Worm (Caenorhabditis elegans): ENCODE data around the gene hsd-2.

Gene hsd-2

DNA sequence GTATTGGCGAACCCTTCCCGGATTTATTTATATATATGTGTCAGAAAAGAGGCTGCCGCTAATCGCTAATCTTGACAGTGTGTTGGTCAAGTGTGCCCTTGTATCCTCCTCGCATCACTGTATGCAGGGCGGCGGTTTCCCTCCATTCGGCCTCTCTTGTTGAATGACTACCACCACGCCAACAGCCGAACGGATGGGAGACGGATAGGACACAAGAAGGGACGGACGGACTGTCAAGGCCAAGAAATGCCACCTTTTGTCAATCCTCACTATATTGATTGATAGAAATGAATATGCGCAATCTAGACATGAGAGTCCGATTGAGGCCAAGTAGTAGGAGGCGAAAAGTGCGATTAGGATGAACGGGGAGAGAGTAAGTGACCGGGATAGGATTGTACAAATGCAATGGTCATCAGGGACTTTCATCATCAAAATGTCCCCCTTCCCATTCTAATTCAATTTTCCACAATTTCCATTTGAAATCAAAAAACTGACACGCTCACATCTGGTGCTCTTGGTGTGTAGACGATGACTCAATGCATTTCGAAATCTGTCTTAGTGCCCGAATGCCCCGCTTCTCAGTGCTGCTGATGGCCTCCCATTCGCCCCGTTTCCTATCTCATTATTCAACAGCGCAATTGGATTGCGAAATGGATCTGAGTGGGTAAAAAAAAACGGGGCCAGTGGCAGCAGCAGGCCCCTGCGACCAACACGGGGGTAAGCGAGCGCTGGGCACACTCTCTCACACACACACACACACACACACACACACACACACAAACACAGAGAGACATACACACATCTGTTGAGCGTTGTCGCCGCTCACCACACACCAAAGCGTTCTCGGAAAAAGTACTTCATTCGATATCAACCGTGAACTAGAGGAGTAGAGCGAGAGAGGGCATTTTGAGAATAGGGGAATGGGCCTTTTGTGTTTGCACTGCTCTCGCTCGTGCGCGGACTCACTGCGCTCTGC is 43.1 kb upstream of the hsd-2 start (continued):
- TF ChIP-seq zip-2 (tag; optimal IDR thresholded peaks at IDR 0.05), result no peak
- peak; percentile 78 for TF ChIP-seq hmg-1.1 (GFP tag; IDR thresholded peaks at IDR 0.05)
- no peak for TF ChIP-seq nhr-237 (tag; optimal IDR thresholded peaks at IDR 0.05)
- TF ChIP-seq F10B5.3 (tag; optimal IDR thresholded peaks at IDR 0.05), result no peak
- peak in 1 of 2 experiments; percentile 46 for TF ChIP-seq hif-1 (tag; optimal IDR thresholded peaks at IDR 0.05)
- no peak for TF ChIP-seq zag-1 (tag; optimal IDR thresholded peaks at IDR 0.05)
- no peak for TF ChIP-seq duxl-1 (tag; optimal IDR thresholded peaks at IDR 0.05; ENCODE audit: poor library complexity)
- TF ChIP-seq mdl-1 (tag; optimal IDR thresholded peaks at IDR 0.05), result peak in 1 of 2 experiments; percentile 50
- no peak for TF ChIP-seq madf-5 (GFP tag; IDR thresholded peaks at IDR 0.05)
- TF ChIP-seq ceh-62 (tag; optimal IDR thresholded peaks at IDR 0.05), result no peak
- no peak for TF ChIP-seq nhr-25 (tag; optimal IDR thresholded peaks at IDR 0.05; ENCODE audit: borderline replicate concordance, insufficient read depth)
- no peak for TF ChIP-seq mxl-2 (GFP tag; conservative IDR thresholded peaks at IDR 0.05)
- peak; percentile 36 to 62 for TF ChIP-seq lsy-2 (tag; optimal IDR thresholded peaks at IDR 0.05)
- 0 out of 2 replicates have a peak, but pooled peaks have one; percentile 34 for TF ChIP-seq php-3 (GFP tag; IDR thresholded peaks at IDR 0.05)
- TF ChIP-seq tra-1 (GFP tag; IDR thresholded peaks at IDR 0.05), result no peak
- no peak for TF ChIP-seq F49E8.2 (tag; optimal IDR thresholded peaks at IDR 0.05; ENCODE audit: borderline replicate concordance)
- no peak for TF ChIP-seq zip-11 (GFP tag; IDR thresholded peaks at IDR 0.05)
- TF ChIP-seq Y75B8A.6 (GFP tag; IDR thresholded peaks at IDR 0.05), result no peak
- TF ChIP-seq dmd-6 (GFP tag; IDR thresholded peaks at IDR 0.05), result peak; percentile 24; the same call in 1 of the 2 replicates
- no peak for TF ChIP-seq unc-130 (GFP tag; optimal IDR thresholded peaks at IDR 0.05)
- 0 out of 2 replicates have a peak, but pooled peaks have one; percentile 35 for TF ChIP-seq dmd-9 (GFP tag; IDR thresholded peaks at IDR 0.05)
- no peak for TF ChIP-seq daf-12 (tag; optimal IDR thresholded peaks at IDR 0.05)
- peak; percentile 99 for TF ChIP-seq aha-1 (tag)
- TF ChIP-seq ceh-28 (tag; optimal IDR thresholded peaks at IDR 0.05), result no peak

DNA sequence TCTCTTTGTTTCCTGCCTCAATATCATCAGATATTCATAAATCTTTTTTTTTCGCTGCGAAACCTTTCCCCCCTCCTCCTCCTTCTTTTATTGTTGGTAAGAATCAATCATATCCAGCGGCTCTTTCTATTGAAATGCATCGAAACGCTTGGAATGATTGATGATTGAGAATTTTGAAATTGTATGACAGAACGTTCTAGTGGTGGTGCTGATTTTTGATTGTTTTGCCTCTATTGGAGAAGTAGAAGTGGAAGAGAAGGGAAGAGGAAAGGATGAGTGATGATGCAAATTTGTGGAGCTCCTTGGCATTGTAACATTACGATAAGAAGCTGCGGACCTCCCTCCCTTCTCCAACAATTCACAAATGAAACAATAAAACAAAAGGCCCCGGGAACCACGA is 39.4 kb upstream of the hsd-2 start:
- TF ChIP-seq mdl-1 (tag; optimal IDR thresholded peaks at IDR 0.05) (no peak), ZK546.5 (tag; optimal IDR thresholded peaks at IDR 0.05) (no peak), nhr-41 (GFP tag; IDR thresholded peaks at IDR 0.05) (no peak), T26A8.4 (GFP tag; IDR thresholded peaks at IDR 0.05) (no peak), mdt-29 (GFP tag; IDR thresholded peaks at IDR 0.05) (no peak), Y5F2A.4 (GFP tag; optimal IDR thresholded peaks at IDR 0.05) (no peak), saeg-2 (GFP tag; IDR thresholded peaks at IDR 0.05) (no peak), lin-38 (GFP tag; IDR thresholded peaks at IDR 0.05) (no peak), F10B5.3 (tag; optimal IDR thresholded peaks at IDR 0.05) (no peak), aha-1 (tag) (no peak), madf-9 (GFP tag; conservative IDR thresholded peaks at IDR 0.05) (no peak), nhr-10 (tag; optimal IDR thresholded peaks at IDR 0.05) (no peak), nhr-42 (GFP tag; IDR thresholded peaks at IDR 0.05) (no peak)

DNA sequence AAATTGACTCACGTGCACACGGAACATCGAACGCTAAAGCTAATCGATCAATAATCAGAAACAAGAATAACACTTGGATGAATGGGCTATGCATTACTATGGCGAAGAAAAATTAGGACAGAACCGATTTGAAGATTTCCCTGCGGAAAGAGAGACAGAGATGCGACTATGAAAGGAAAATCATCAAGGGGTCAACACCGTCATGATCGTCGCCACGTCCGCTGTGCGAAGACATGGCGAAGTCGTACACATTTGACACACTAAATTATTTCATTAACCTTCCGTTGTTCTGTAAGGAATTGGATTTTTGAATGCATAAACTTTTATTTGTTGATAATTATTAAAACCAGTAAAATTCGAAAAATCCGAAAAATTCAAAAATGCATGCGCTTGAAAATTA is 35.8 kb upstream of the hsd-2 start, which contains the start of gene M03F4.6:
TSS of gene M03F4.6 (minus strand) at position 101 of the 400 bp plus-strand sequence.
- TF ChIP-seq tag-97 (GFP tag; IDR thresholded peaks at IDR 0.05) (no peak), mdt-29 (GFP tag; IDR thresholded peaks at IDR 0.05) (0 out of 2 replicates have a peak, but pooled peaks have one; percentile 46), dmd-6 (GFP tag; IDR thresholded peaks at IDR 0.05) (peak; percentile 42), daf-19 (GFP tag; conservative IDR thresholded peaks at IDR 0.05) (no peak), hlh-11 (tag; optimal IDR thresholded peaks at IDR 0.05) (peak; percentile 62), nhr-48 (tag; optimal IDR thresholded peaks at IDR 0.05) (no peak), arid-1 (GFP tag; conservative IDR thresholded peaks at IDR 0.05) (peak; percentile 59), tra-1 (GFP tag; IDR thresholded peaks at IDR 0.05) (peak; percentile 64; the same call in 1 of the 2 replicates), dve-1 (tag; optimal IDR thresholded peaks at IDR 0.05; ENCODE audit: insufficient read depth) (peak; percentile 41), nhr-102 (tag; optimal IDR thresholded peaks at IDR 0.05) (peak; percentile 46), hif-1 (tag; optimal IDR thresholded peaks at IDR 0.05) (no peak), nhr-25 (tag; optimal IDR thresholded peaks at IDR 0.05; ENCODE audit: borderline replicate concordance, insufficient read depth) (peak; percentile 4), lin-13 (GFP tag; optimal IDR thresholded peaks at IDR 0.05) (peak; percentile 1), mxl-3 (GFP tag; optimal IDR thresholded peaks at IDR 0.05) (peak; percentile 57), set-16 (GFP tag; IDR thresholded peaks at IDR 0.05) (no peak), zfp-3 (GFP tag; conservative IDR thresholded peaks at IDR 0.05) (peak; percentile 92), nhr-111 (GFP tag; optimal IDR thresholded peaks at IDR 0.05) (no peak), aha-1 (tag) (peak; percentile 88)
